Fruit fly (Drosophila melanogaster): Measurements from ENCODE around the gene Spt3.
A peak's percentile ranks its signal among the peaks of the same experiment; 100 is the strongest.

DNA sequence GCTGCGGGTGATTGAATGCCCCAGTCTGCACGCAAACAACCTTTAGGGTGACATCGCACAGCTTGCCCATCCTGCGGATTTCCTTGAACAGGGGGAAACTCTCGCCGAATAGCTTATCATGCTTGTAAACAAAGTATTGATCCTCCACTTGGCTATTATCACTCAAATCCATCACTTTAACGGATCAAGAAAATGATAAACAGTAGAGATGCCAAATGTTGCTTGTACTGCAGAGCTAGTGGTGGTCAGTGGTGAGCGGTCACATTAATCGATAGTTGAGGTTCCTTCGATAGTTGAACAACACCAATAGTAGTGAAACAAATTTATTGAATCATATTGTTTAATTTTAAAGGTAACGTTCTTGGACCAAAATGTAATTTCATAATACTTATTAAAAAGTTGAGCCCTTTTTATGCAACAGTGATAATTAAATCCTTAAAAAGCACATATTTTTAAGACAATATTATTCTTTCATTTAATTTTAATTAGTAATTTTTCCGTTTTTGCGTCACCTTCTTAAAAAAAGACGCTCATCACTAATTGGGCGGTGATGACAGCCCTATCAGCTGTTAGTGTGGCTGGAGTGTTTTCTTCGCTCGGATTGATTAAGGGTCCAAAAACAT lies 6.6 kb upstream of the Spt3 start, which contains the start of the genes KLHL18 and GCC185:
- TF ChIP-seq woc (GFP tag; optimal IDR thresholded peaks at IDR 0.05) (peak; percentile 93), Mio (GFP tag; optimal IDR thresholded peaks at IDR 0.05) (no peak)
